Worm (Caenorhabditis elegans) whole organism, L4/young adult: ENCODE data around the gene Y46G5A.23.

ENCODE experiments used
- W03F9.2 ChIP-seq: fragments of 150-350 bp; optimal IDR thresholded peaks from 2 replicates; lab custom pipeline; 2014; ENCODE audit warnings: missing biosample characterization, missing genetic modification characterization
- dao-5 ChIP-seq: sonication (generic microtip); optimal IDR thresholded peaks from 2 replicates; lab custom pipeline; 2016; ENCODE audit warnings: missing genotype, missing genetic modification characterization, moderate library complexity, missing compliant biosample characterization
- him-1 ChIP-seq: sonication (generic microtip); optimal IDR thresholded peaks from 2 replicates; lab custom pipeline; 2016; ENCODE audit warnings: missing genotype, missing genetic modification reagents, missing genetic modification characterization, missing compliant biosample characterization

Y46G5A.23 gene

DNA sequence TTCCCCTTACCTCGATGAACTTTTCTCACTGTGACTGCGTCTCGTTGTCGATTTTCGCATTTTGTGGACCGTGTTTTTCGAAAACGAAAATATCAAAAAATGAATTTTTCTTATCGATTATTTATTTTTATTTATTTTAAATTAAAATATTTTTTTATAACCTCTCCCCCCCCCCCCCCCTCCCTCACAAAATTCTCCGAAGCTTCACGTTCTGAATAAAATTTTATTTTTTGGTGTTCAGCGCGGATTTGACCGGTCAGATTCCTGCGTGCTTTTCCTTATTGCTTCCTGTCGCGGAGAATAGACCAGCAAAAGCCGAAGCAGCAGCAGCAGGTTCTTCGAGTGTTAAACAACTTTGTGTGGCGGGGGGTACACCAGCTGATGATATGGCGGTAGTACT lies 10.3 kb downstream of the Y46G5A.23 start, which contains the start of gene Y46G5A.22:
Y46G5A.22 (minus strand) TSS at position 101 of the 400 bp plus-strand sequence.
- TF ChIP-seq him-1 (tag; lab: Kevin White, UChicago), result no peak

DNA sequence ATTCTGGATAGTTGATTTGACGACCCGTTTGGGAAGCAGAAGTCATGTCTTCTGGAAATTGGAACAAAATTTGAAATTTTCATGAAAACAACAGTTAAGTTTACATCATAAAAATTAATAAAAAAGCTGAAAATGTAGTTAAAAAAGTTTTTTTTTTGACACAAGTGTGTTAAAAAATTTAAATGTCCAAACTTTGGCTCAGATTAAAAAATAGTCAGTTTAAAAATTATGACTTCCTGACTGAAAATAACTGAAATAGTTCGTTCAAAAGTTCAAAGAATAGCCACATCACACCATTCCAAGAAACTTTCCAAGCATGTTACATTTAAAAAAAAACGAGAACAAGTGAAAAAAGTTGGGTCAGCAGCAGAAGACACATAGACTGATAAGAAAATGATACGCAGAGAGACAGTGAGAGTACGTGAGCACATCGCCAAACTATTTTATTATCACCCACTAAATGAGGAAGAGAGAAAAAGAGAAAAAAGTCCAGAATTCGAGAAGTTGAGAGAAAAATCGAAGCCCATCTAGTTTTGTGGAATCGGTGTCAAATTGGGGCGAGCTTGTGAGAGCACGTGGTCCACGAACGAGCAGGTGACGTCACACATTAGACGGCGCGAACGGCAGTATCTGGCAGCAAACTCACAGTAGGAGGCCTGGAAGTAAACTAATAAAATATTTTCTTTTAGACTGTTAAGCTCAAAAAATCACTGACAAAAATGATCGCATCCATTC lies 12.2 kb downstream of the Y46G5A.23 start, which contains the start of gene acl-7:
acl-7 (minus strand) TSS at position 51 of the 735 bp plus-strand sequence.
- no peak for TF ChIP-seq W03F9.2 (tag; lab: Kevin White, UChicago)
- no peak for TF ChIP-seq dao-5 (tag; lab: Kevin White, UChicago)
- no peak for TF ChIP-seq him-1 (tag; lab: Kevin White, UChicago)

DNA sequence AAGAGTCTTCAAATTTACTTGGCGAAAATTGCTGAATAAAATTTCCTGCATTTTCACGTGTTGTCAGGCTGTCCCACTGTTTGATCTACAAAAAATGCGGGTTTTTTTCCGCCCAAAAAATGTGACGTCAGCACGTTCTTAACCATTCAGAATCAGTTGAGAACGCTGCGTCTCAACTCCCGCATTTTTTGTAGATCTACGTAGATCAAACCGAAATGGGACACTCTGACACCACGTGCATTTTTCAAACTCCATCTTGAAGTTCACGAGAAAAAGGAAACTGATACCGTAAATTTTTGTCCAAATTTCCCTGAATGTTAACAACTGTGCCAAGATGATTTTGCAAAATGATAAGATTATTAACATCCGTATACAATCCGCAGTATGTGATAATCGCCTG lies 15.5 kb downstream of the Y46G5A.23 start:
- TF ChIP-seq W03F9.2 (tag; lab: Kevin White, UChicago) (no peak), him-1 (tag; lab: Kevin White, UChicago) (no peak), dao-5 (tag; lab: Kevin White, UChicago) (no peak)

DNA sequence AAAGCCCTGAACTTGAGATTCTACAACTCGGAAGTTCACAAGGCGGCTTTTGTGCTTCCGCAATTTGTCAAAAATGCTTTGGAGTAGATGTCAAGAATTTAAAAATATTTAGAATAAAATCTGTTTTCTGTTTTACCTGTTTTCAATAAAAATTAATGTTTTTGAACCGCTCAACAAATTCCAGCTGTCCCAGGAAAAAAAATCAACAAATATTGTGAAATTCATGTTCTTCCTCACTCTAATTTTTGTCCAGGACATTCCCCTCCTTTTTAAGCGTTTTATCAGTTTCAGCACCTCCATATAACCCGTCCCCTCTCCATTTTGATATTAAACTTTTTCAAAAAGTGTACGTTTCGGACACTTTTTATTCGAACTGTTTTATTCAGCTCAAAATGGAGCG lies 18.1 kb downstream of the Y46G5A.23 start, which contains the start of gene Y46G5A.20:
Y46G5A.20 (plus strand) TSS at position 301 of the 400 bp plus-strand sequence.
- TF ChIP-seq him-1 (tag; lab: Kevin White, UChicago) (no peak), dao-5 (tag; lab: Kevin White, UChicago) (no peak), W03F9.2 (tag; lab: Kevin White, UChicago) (no peak)

DNA sequence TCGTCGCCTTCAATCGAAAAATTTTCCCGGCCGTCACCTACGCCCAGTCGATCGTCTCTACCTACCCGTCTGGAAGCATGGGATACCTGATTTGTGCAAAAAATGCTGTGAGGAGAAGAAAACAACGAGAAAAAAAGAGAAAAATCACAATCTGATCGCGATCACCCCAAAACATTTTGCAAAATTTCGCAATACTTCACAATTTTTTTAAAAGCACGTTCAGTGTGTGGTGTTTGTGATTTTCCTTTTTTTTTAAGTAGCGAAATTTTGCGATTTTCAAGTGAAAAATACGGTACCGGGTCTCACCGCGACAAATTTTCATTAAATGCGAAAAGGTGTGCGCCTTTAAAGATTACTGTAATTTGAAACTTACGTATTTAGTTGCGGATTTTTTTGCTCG lies 19.0 kb downstream of the Y46G5A.23 start:
- no peak for TF ChIP-seq him-1 (tag; lab: Kevin White, UChicago)
- TF ChIP-seq dao-5 (tag; lab: Kevin White, UChicago), result no peak
- TF ChIP-seq W03F9.2 (tag; lab: Kevin White, UChicago), result no peak

DNA sequence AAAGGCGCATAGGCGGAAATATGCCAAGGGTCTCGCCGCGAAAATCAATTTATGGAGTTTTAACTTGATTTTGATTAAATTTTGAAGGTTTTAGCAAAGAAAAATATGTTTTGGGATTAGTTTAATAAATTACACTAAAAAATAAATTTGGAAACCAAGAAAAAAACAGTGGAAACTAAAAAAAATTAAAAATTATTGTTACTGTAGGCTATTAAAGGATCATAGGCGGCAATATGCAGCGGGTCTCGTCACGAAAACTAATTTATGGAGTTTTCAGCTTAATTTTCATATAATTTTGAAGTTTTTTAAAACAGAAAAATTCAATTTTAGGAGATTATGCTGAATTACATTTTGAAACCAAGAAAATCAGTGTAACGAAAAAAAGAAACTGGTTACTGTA lies 20.0 kb downstream of the Y46G5A.23 start:
- TF ChIP-seq him-1 (tag; lab: Kevin White, UChicago) (no peak), dao-5 (tag; lab: Kevin White, UChicago) (no peak), W03F9.2 (tag; lab: Kevin White, UChicago) (no peak)

DNA sequence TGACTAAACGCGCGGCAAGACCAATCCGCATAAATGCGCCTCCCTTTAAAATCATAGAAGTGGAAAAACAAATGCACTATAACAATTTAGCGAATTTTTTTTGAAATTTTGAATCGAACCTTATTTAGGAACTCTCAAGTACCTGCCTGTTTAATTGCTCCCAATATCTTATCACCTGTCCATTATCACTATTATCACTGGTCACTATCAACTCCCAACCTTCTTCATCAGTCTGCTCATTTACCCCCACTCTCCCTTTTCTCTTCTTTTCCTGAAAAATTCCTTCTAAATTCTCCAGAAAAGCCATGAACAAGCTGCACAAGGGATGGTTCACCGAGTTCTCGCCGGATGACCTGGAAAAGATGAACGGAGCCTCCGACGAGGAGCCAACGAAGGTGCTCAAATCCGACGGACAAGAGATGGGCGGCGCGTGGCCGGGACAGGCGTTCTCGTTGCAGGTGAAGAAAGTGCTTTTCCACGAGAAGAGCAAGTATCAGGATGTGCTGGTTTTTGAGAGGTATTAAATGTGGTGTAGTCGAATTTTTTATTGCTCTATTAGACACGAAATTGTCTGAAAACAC lies 22.1 kb downstream of the Y46G5A.23 start, which contains the start of gene spds-1:
spds-1 (plus strand) TSS at position 298 of the 581 bp plus-strand sequence.
- TF ChIP-seq W03F9.2 (tag; lab: Kevin White, UChicago) (no peak), him-1 (tag; lab: Kevin White, UChicago) (no peak), dao-5 (tag; lab: Kevin White, UChicago) (no peak)

DNA sequence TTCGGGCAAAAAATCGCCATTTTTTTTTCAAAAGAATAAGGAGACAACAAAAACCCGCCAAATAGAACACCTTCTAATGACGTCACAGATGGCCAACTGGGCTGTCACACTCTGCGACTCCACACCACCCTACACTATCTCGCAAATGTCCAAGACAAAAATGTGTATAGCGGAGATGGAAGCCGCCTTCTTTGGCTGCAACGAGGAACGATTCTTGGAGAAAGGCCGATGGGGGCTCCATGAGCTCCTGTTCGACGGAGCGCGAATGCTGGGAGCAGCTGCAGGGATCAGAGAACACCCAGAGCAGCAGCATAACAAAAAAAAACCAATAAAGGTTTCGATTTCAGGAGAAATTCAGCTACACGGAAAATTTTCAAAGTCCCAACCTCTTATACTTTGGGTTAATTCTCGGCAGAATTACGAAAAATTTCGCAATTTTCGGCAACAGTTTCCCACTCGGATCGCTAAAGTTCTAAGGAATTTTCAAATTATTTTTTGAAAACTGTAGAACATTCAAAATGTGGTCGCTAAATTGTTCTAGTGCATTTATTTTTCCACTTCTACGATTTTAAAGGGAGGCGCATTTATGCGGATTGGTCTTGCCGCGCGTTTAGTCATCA lies 22.9 kb downstream of the Y46G5A.23 start:
- no peak for TF ChIP-seq dao-5 (tag; lab: Kevin White, UChicago)
- no peak for TF ChIP-seq W03F9.2 (tag; lab: Kevin White, UChicago)
- peak; percentile 23 for TF ChIP-seq him-1 (tag; lab: Kevin White, UChicago)

DNA sequence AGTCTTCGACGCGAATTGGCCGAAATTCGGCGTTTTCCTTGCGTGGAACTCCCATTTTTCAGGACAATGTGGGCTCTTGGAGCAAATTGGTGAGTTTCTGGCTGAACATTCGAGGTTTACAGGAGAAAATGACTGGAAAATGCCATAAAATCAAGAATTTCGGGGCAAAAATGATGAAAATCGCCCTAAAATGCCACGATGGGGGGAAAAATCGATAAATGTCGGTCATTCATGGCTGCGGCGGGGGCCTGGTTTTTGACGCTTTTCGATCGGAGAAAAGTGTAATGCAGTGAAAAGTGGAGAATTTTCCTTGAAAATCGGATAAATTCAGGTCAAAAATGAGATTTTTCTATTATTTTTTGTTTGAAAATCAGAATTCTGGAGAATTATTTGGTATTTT lies 23.6 kb downstream of the Y46G5A.23 start, which contains the start of the genes Y46G5A.18 and Y46G5A.47:
Y46G5A.18 (minus strand) TSS at position 101 of the 400 bp plus-strand sequence.
Y46G5A.47 (minus strand) TSS at position 146 of the 400 bp plus-strand sequence.
- no peak for TF ChIP-seq W03F9.2 (tag; lab: Kevin White, UChicago)
- TF ChIP-seq dao-5 (tag; lab: Kevin White, UChicago), result no peak
- no peak for TF ChIP-seq him-1 (tag; lab: Kevin White, UChicago)

DNA sequence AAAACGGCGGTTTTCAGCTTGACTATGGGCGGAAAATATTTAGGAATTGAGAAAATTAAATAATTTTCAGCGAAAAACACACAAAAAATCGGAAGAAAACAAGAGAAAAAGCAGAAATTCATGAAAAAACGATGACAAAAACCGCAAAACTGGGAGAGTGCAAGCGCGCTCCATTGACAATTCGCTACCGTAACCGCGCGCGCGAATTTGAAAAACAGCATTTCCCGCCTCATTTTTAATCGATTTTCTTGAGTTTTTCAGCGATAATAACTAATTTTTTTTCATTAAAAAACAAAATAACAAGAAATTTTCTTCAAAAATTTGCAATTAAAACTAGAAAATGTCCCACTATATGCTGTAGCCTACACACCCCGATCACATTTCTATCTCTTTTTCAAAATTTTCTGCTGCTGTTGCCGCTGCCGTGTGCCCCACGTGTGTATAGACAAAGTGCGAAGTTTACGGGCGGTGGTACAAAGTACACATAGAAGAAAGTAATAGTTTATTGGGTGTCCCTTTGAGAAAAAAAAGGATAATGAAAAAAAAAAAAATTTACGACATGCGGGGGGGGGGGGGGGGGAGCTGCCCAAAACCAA lies 28.7 kb downstream of the Y46G5A.23 start:
- TF ChIP-seq him-1 (tag; lab: Kevin White, UChicago) (no peak), W03F9.2 (tag; lab: Kevin White, UChicago) (peak; percentile 3)

DNA sequence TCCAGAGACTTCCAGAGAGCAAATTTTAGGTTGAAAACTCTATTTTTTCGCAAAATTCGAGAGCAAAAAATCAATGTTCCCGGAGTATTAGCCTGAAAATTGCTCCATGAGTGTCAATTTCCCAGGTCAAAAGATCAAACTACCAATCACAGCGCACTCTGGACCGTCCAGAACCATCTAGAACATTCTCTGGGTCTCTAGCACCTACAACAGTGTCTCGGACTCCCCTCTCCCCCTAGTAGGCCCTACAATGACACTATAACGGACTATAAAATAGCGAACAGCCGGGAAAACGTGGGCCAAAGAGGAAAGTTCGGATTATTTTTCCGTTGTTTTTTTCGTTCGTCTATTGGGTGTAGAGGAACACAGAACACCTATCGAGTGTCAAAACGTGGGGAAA lies 29.4 kb downstream of the Y46G5A.23 start:
- TF ChIP-seq dao-5 (tag; lab: Kevin White, UChicago) (no peak), him-1 (tag; lab: Kevin White, UChicago) (no peak), W03F9.2 (tag; lab: Kevin White, UChicago) (no peak)

DNA sequence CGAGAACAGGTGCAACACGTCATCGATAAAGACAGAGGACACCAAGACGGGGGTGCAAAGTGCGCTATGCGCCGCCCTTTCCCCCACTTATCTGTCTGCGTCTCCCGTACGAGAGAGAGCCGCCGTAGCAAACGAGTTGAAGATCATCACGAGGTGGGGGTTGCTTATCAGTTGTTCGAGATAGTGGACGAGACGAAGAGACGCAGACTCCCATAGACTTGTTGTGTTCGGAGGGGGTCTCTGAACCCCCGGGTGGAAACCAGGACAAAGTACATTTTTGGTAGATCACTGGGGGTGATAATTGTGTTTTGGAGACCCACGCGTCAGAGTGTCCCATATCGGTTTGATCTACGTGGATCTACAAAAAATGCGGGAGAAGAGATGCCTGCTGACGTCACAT lies 29.9 kb downstream of the Y46G5A.23 start:
- no peak for TF ChIP-seq him-1 (tag; lab: Kevin White, UChicago)
- no peak for TF ChIP-seq W03F9.2 (tag; lab: Kevin White, UChicago)
- TF ChIP-seq dao-5 (tag; lab: Kevin White, UChicago), result no peak
